Fruit fly (Drosophila melanogaster): ENCODE results near the gene CG15005.
A peak's percentile ranks its signal among the peaks of the same experiment; 100 is the strongest.

The CG15005 gene

DNA sequence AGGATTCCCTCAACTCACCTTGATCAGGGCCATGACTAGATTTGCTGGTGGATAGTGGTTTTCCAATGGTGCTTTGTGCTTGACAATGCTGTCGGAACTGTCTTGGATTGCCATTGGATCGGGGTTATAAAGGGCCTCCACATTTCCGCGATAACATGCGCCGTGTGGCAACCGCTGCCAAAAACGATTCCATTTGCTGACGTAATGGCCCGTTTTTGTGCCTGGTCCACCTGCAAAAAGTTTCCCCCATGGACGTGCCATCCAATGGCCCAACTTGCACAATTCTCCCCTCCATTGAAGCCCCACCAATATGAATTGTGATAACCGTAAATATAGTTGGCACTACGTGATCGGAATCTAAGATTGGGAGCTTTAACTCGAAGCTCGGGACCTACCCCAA lies 7.3 kb upstream of the CG15005 start, which contains the start of gene Cpr64Ab:
Gene Cpr64Ab (minus strand): TSS at position 101 of the 400 bp plus-strand sequence.
- TF ChIP-seq pad (GFP tag; optimal IDR thresholded peaks at IDR 0.05) (no peak), cnc (optimal IDR thresholded peaks at IDR 0.05) (no peak), ovo (GFP tag; optimal IDR thresholded peaks at IDR 0.05) (no peak), CG7045 (GFP tag; optimal IDR thresholded peaks at IDR 0.05) (no peak), Hr96 (GFP tag; optimal IDR thresholded peaks at IDR 0.05) (no peak), tj (GFP tag; optimal IDR thresholded peaks at IDR 0.05) (no peak), cic (GFP tag; optimal IDR thresholded peaks at IDR 0.05) (no peak), CG5204 (GFP tag; optimal IDR thresholded peaks at IDR 0.05) (no peak), Crg-1 (GFP tag; optimal IDR thresholded peaks at IDR 0.05) (no peak), toe (GFP tag; optimal IDR thresholded peaks at IDR 0.05) (no peak), bab1 (GFP tag; optimal IDR thresholded peaks at IDR 0.05) (no peak), CG33017 (tag; optimal IDR thresholded peaks at IDR 0.05) (no peak), CG11617 (GFP tag; optimal IDR thresholded peaks at IDR 0.05) (no peak), CG7101 (tag; optimal IDR thresholded peaks at IDR 0.05) (no peak), Mnt (GFP tag; optimal IDR thresholded peaks at IDR 0.05) (no peak), CG14711 (tag; optimal IDR thresholded peaks at IDR 0.05) (no peak)

dm6 chr3L:4209731-4210130 lies 5.6 kb upstream of the CG15005 start:
- TF ChIP-seq toe (GFP tag; optimal IDR thresholded peaks at IDR 0.05) (no peak), cic (GFP tag; optimal IDR thresholded peaks at IDR 0.05) (no peak), ovo (GFP tag; optimal IDR thresholded peaks at IDR 0.05) (no peak), CG7101 (tag; optimal IDR thresholded peaks at IDR 0.05) (no peak), CG14711 (tag; optimal IDR thresholded peaks at IDR 0.05) (no peak), CG33017 (tag; optimal IDR thresholded peaks at IDR 0.05) (no peak), cnc (optimal IDR thresholded peaks at IDR 0.05) (no peak)

DNA sequence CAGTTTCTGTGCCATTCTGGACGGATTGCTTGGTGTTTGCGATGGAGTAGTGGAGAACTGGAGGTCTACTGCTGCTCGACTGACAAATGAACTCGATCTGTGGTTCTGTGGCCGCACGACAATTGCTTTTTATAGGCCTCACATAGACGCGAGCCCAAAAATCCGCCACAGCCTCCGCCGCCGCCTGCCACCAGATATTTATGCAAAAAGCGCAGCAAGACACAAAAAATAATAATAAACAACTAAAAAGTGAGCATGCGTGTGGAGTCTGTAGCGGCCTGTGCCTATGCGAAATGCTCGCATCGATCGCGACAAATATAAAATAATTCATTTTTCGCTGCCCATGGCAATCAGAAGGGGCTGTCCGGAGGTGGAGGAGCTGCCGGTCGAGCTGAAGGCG lies 4.9 kb upstream of the CG15005 start, which contains the start of gene Cpr64Aa:
Gene Cpr64Aa (minus strand): TSS at position 101 of the 400 bp plus-strand sequence.
- TF ChIP-seq toe (GFP tag; optimal IDR thresholded peaks at IDR 0.05): no peak
- no peak for TF ChIP-seq CG14711 (tag; optimal IDR thresholded peaks at IDR 0.05)
- TF ChIP-seq kay (GFP tag; ENCODE audit: borderline replicate concordance): no peak
- no peak for TF ChIP-seq CG7045 (GFP tag; optimal IDR thresholded peaks at IDR 0.05)

- TF ChIP-seq Clk (GFP tag; optimal IDR thresholded peaks at IDR 0.05) (no peak), tj (GFP tag; optimal IDR thresholded peaks at IDR 0.05) (no peak), CG11617 (GFP tag; optimal IDR thresholded peaks at IDR 0.05) (no peak)
These were observed 728 bp upstream of the CG15005 start for dm6 chr3L:4204867-4205266.

DNA sequence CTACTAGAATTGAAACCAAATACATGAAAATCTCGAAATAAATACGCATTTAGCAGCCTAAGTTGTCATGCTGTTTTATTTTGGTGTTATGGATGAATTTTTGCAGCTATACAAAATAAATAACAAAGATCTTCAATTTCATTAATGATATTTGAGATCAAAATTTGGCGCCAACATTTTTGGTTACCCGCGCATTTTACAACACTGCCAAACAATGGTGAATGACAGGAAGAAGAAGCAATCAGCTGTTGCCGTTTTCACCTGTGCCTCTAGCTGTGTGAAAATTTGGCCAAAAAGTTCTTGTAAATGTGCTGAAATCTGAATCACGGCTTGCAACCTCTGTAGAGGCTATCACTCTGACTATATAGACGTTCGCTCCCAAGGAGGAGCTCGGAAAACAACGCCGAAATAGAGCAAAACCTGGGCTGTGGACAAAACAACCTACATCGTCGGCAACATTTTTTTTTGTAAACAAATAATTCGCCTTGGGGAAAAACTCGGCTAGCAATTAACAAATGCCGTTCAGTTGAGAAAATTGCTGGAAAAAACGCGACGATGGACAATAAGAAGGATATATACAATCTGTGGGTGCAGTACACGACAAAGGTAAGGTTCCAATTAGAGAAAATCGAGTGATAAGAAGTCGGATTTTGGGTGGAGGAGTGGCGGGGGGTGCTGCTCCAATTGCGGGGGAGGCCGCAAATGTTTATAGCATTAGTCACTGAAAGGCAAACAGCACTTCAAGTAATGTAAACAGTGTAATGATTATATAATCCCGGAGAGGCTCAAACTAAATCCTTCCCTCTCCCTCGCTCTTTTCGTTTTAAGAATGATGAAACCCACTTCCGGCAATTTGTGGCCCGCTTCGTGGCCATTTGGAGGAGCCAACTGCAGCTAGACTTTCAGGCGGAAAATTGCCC lies 10.1 kb downstream of the CG15005 start, which contains the start of gene CG43367:
Gene CG43367 (plus strand): TSS at position 264 of the 920 bp plus-strand sequence.
- TF ChIP-seq pad (GFP tag; optimal IDR thresholded peaks at IDR 0.05) (peak; percentile 25), Mnt (GFP tag; optimal IDR thresholded peaks at IDR 0.05) (no peak), CG11617 (GFP tag; optimal IDR thresholded peaks at IDR 0.05) (no peak), Hr96 (GFP tag; optimal IDR thresholded peaks at IDR 0.05) (no peak), CG12768 (GFP tag; optimal IDR thresholded peaks at IDR 0.05) (no peak), ovo (GFP tag; optimal IDR thresholded peaks at IDR 0.05) (no peak), CG7101 (tag; optimal IDR thresholded peaks at IDR 0.05) (peak; percentile 0), tj (GFP tag; optimal IDR thresholded peaks at IDR 0.05) (peak; percentile 5), CG5204 (GFP tag; optimal IDR thresholded peaks at IDR 0.05) (no peak), CG1620 (GFP tag; optimal IDR thresholded peaks at IDR 0.05) (peak; percentile 51), Crg-1 (GFP tag; optimal IDR thresholded peaks at IDR 0.05) (peak; percentile 19), bab1 (GFP tag; optimal IDR thresholded peaks at IDR 0.05) (peak; percentile 26), toe (GFP tag; optimal IDR thresholded peaks at IDR 0.05) (no peak), kay (GFP tag; ENCODE audit: borderline replicate concordance) (peak; percentile 59)

DNA sequence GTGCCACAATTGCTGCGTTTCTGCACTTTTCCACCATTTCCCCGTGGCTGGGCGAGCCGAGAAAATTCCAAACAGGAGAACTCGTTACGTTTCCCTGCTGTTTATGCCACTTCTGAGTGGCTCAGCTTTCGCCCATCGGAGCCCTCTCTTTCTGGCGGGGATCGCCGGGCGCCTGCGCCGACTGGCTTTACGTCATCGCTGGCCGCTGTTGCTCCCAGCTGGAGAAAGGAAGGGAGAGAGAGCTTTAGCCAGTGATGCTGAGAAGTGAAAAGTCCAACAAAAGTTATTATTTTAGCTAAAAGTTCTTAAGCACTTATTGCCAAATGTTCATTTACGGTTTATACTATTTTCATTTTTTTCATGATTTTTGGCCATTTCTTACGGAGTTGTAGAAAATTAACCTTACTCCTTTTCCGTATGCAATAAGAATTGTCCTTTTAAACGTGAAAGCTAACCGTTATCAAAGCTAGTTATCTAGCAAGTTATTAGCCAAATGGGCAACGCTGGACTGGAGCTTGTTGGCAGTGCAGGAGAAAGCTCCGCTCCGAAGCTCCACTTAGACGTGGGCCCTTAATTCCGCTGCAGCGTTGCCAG lies 16.1 kb downstream of the CG15005 start, which contains the start of the genes Teh2 and tipE:
Gene Teh2 (minus strand): TSS at position 94 of the 594 bp plus-strand sequence.
Gene tipE (plus strand): TSS at position 570 of the 594 bp plus-strand sequence.
- TF ChIP-seq CG14711 (tag; optimal IDR thresholded peaks at IDR 0.05) (no peak), tj (GFP tag; optimal IDR thresholded peaks at IDR 0.05) (no peak), CG7101 (tag; optimal IDR thresholded peaks at IDR 0.05) (no peak), toe (GFP tag; optimal IDR thresholded peaks at IDR 0.05) (no peak), Hr96 (GFP tag; optimal IDR thresholded peaks at IDR 0.05) (no peak), CG7045 (GFP tag; optimal IDR thresholded peaks at IDR 0.05) (no peak), kay (GFP tag; ENCODE audit: borderline replicate concordance) (no peak), CG1620 (GFP tag; optimal IDR thresholded peaks at IDR 0.05) (no peak), CG33017 (tag; optimal IDR thresholded peaks at IDR 0.05) (no peak), Clk (GFP tag; optimal IDR thresholded peaks at IDR 0.05) (no peak), ovo (GFP tag; optimal IDR thresholded peaks at IDR 0.05) (no peak), Crg-1 (GFP tag; optimal IDR thresholded peaks at IDR 0.05) (no peak), CG11617 (GFP tag; optimal IDR thresholded peaks at IDR 0.05) (no peak), CG5204 (GFP tag; optimal IDR thresholded peaks at IDR 0.05) (no peak), Mnt (GFP tag; optimal IDR thresholded peaks at IDR 0.05) (no peak), bab1 (GFP tag; optimal IDR thresholded peaks at IDR 0.05) (no peak), cic (GFP tag; optimal IDR thresholded peaks at IDR 0.05) (no peak), cnc (optimal IDR thresholded peaks at IDR 0.05) (no peak), CG12768 (GFP tag; optimal IDR thresholded peaks at IDR 0.05) (no peak), pad (GFP tag; optimal IDR thresholded peaks at IDR 0.05) (no peak)
